Fruit fly (Drosophila melanogaster) whole organism, adult: ENCODE results near the gene ppk23.

ENCODE experiments used
- CG11617 ChIP-seq: fragments of 200-800 bp; sonication (Bioruptor generic); optimal IDR thresholded peaks from 2 replicates; lab custom pipeline; 2017; ENCODE audit warnings: mild to moderate bottlenecking, missing biosample characterization, missing genetic modification reagents, missing genetic modification characterization
- CG12768 ChIP-seq: fragments of 200-800 bp; sonication (Bioruptor generic); optimal IDR thresholded peaks from 2 replicates; lab custom pipeline; 2017; ENCODE audit warnings: missing biosample characterization, missing genetic modification characterization, mild to moderate bottlenecking, moderate library complexity, missing genetic modification reagents
- CG14711 ChIP-seq: fragments of 200-800 bp; sonication (Bioruptor generic); optimal IDR thresholded peaks from 2 replicates; lab custom pipeline; 2018; ENCODE audit warnings: missing biosample characterization, mild to moderate bottlenecking, missing genetic modification characterization, moderate library complexity
- CG1620 ChIP-seq: fragments of 200-800 bp; sonication (Bioruptor generic); optimal IDR thresholded peaks from 2 replicates; lab custom pipeline; 2016; ENCODE audit warnings: missing biosample characterization, missing genetic modification characterization
- CG33017 ChIP-seq: fragments of 200-800 bp; sonication (Bioruptor generic); optimal IDR thresholded peaks from 2 replicates; lab custom pipeline; 2018; ENCODE audit warnings: missing biosample characterization, mild to moderate bottlenecking, missing genetic modification characterization, moderate library complexity
- CG5204 ChIP-seq: fragments of 200-800 bp; sonication (Bioruptor generic); optimal IDR thresholded peaks from 2 replicates; lab custom pipeline; 2016; ENCODE audit warnings: missing biosample characterization, missing genetic modification characterization
- CG7045 ChIP-seq: fragments of 200-800 bp; sonication (Bioruptor generic); optimal IDR thresholded peaks from 2 replicates; lab custom pipeline; 2017; ENCODE audit warnings: missing biosample characterization, mild to moderate bottlenecking, missing genetic modification characterization
- CG7101 ChIP-seq: fragments of 200-800 bp; sonication (Bioruptor generic); optimal IDR thresholded peaks from 2 replicates; lab custom pipeline; 2018; ENCODE audit warnings: missing biosample characterization, mild to moderate bottlenecking, missing genetic modification characterization, moderate library complexity
- Clk ChIP-seq: fragments of 200-800 bp; sonication (Bioruptor generic); optimal IDR thresholded peaks from 2 replicates; lab custom pipeline; 2017; ENCODE audit warnings: missing biosample characterization, missing genetic modification characterization
- Crg-1 ChIP-seq: fragments of 200-800 bp; sonication (Bioruptor generic); optimal IDR thresholded peaks from 2 replicates; lab custom pipeline; 2016; ENCODE audit warnings: missing biosample characterization, missing genetic modification characterization
- Hr96 ChIP-seq: fragments of 200-800 bp; sonication (Bioruptor generic); optimal IDR thresholded peaks from 2 replicates; lab custom pipeline; 2016; ENCODE audit warnings: missing biosample characterization, missing genetic modification characterization
- Mnt ChIP-seq: fragments of 200-800 bp; sonication (Bioruptor generic); optimal IDR thresholded peaks from 2 replicates; lab custom pipeline; 2016; ENCODE audit warnings: missing biosample characterization, mild to moderate bottlenecking, missing genetic modification characterization
- bab1 ChIP-seq: fragments of 200-800 bp; sonication (Bioruptor generic); optimal IDR thresholded peaks from 3 replicates; lab custom pipeline; 2019; ENCODE audit warnings: missing biosample characterization, mild to moderate bottlenecking, missing genetic modification characterization, moderate library complexity
- cnc ChIP-seq, 2 experiments: fragments of >200 bp; optimal IDR thresholded peaks; 2 replicates each; lab custom pipeline; 2017
- kay ChIP-seq: fragments of 200-800 bp; sonication (Bioruptor generic); peaks from one replicate; lab custom pipeline; 2016; ENCODE audit warnings: missing biosample characterization, missing genetic modification characterization, borderline replicate concordance
- ovo ChIP-seq: fragments of 200-800 bp; sonication (Bioruptor generic); optimal IDR thresholded peaks from 2 replicates; lab custom pipeline; 2016; ENCODE audit warnings: missing biosample characterization, missing genetic modification characterization
- pad ChIP-seq: fragments of 200-800 bp; sonication (Bioruptor generic); optimal IDR thresholded peaks from 3 replicates; lab custom pipeline; 2017; ENCODE audit warnings: missing biosample characterization, missing genetic modification characterization, mild to moderate bottlenecking, moderate library complexity, missing genetic modification reagents
- tj ChIP-seq: fragments of 200-800 bp; sonication (Bioruptor generic); optimal IDR thresholded peaks from 3 replicates; lab custom pipeline; 2017; ENCODE audit warnings: missing biosample characterization, mild to moderate bottlenecking, missing genetic modification characterization, moderate library complexity
- toe ChIP-seq: fragments of 200-800 bp; sonication (Bioruptor generic); optimal IDR thresholded peaks from 2 replicates; lab custom pipeline; 2016; ENCODE audit warnings: missing biosample characterization, missing genetic modification characterization

Gene ppk23

dm6 chrX:17522576-17522975 lies 46.5 kb downstream of the ppk23 start:
- TF ChIP-seq tj (GFP tag; lab: Kevin White, UChicago) (no peak), cnc (optimal IDR thresholded peaks at IDR 0.05; lab: Kevin White, UChicago) (no peak), CG7101 (tag; lab: Kevin White, UChicago) (no peak), kay (GFP tag; lab: Kevin White, UChicago) (no peak), toe (no peak), CG1620 (no peak), CG7045 (no peak), bab1 (no peak), CG12768 (no peak), CG33017 (tag; lab: Kevin White, UChicago) (no peak), pad (GFP tag; lab: Kevin White, UChicago) (no peak), Clk (GFP tag; lab: Kevin White, UChicago) (no peak), Hr96 (GFP tag; lab: Kevin White, UChicago) (no peak), Mnt (GFP tag; lab: Kevin White, UChicago) (no peak), CG14711 (tag; lab: Kevin White, UChicago) (no peak)

DNA sequence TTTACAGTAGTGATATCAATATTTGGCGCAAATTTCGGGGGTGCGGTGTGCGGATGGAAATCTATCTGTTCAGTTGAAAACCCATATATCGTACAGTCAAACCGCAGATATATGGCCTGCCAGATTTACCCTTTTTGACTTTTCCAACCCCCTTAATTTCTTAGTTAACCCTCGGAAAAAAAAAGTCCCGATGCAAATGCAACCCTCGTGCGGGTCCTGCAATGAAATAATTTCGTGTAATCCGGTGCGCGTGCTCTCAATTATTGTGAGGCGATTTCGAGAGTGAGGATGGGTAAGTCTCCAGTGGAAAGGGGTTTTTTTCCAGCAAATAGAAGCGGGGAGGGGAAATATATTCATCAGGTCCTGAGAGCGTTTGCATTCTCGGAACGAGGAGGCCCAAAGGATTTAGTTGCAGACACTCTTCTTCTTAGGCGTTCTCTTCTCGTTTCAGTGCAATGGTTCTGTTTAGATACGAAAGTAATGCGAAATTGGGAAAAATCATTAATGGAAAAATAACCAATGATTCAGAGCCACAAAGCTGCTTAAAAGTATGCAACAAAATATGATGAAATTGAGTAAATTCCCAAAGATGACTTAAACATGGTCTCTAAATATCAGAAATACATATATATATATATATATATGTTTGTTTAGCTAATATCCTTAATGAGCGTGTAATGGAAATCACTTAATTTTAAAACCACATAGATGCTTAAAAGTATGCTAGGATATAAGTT lies 48.2 kb downstream of the ppk23 start:
- TF ChIP-seq Hr96 (GFP tag; lab: Kevin White, UChicago): no peak
- no peak for TF ChIP-seq ovo
- no peak for TF ChIP-seq Clk (GFP tag; lab: Kevin White, UChicago)
- no peak for TF ChIP-seq pad (GFP tag; lab: Kevin White, UChicago)
- no peak for TF ChIP-seq CG7045
- no peak for TF ChIP-seq CG12768
- no peak for TF ChIP-seq CG33017 (tag; lab: Kevin White, UChicago)
- TF ChIP-seq cnc (optimal IDR thresholded peaks at IDR 0.05; lab: Kevin White, UChicago): no peak
- no peak for TF ChIP-seq Crg-1 (GFP tag; lab: Kevin White, UChicago)
- no peak for TF ChIP-seq CG5204 (GFP tag; lab: Kevin White, UChicago)
- TF ChIP-seq CG1620: no peak

dm6 chrX:17518117-17518689 lies 50.8 kb downstream of the ppk23 start:
- no peak for TF ChIP-seq CG7101 (tag; lab: Kevin White, UChicago)
- TF ChIP-seq CG33017 (tag; lab: Kevin White, UChicago): no peak
- TF ChIP-seq CG11617 (GFP tag; lab: Kevin White, UChicago): no peak
- no peak for TF ChIP-seq ovo
- TF ChIP-seq Hr96 (GFP tag; lab: Kevin White, UChicago): no peak

DNA sequence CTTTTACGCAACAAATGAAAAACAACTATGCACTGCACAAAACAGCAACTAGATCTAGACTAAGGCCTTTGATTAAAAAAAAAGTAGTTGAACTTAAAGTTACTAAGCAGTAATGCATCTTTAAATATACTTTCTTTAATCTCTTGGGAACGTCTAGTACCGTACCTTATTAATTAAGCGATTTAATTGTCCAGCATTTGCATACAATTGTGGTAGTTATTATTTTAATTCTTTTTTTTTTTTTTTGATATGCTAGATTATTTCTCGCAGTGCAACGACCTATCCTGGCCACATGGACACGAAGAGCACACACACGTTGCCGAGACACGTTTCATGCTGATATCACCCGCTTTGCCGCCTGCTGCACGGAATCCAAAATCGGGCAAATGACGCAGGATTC lies 52.3 kb downstream of the ppk23 start:
- no peak for TF ChIP-seq CG12768
- no peak for TF ChIP-seq Mnt (GFP tag; lab: Kevin White, UChicago)
- TF ChIP-seq toe: no peak
- TF ChIP-seq CG7045: no peak
- no peak for TF ChIP-seq pad (GFP tag; lab: Kevin White, UChicago)
- TF ChIP-seq Crg-1 (GFP tag; lab: Kevin White, UChicago): no peak
